Fruit fly (Drosophila melanogaster): Measurements from ENCODE around the gene mora.

Gene mora

dm6 chr3R:24203426-24203825 is 17.3 kb downstream of the mora start (continued):
- TF ChIP-seq fkh (GFP tag; optimal IDR thresholded peaks at IDR 0.05) (no peak), pdm3 (GFP tag; optimal IDR thresholded peaks at IDR 0.05) (peak; percentile 89), CG6792 (GFP tag; optimal IDR thresholded peaks at IDR 0.05) (peak; percentile 84), CG3919 (GFP tag; optimal IDR thresholded peaks at IDR 0.05) (peak; percentile 89), spab (GFP tag; optimal IDR thresholded peaks at IDR 0.05) (peak; percentile 69), Lpt (GFP tag; optimal IDR thresholded peaks at IDR 0.05) (peak; percentile 88), CG11762 (GFP tag; optimal IDR thresholded peaks at IDR 0.05; ENCODE audit: insufficient read depth) (peak; percentile 85), CG11294 (GFP tag; IDR thresholded peaks at IDR 0.05) (peak; percentile 63; the same call in 1 of the 2 replicates), Eip93F (GFP tag; optimal IDR thresholded peaks at IDR 0.05) (peak; percentile 78), CG32006 (GFP tag; optimal IDR thresholded peaks at IDR 0.05) (peak; percentile 90), CG7368 (GFP tag; optimal IDR thresholded peaks at IDR 0.05) (peak; percentile 79), esn (GFP tag; optimal IDR thresholded peaks at IDR 0.05) (peak; percentile 89), Eip75B (GFP tag; optimal IDR thresholded peaks at IDR 0.05) (peak; percentile 88), Blimp-1 (GFP tag; optimal IDR thresholded peaks at IDR 0.05) (peak; percentile 31), Hr39 (GFP tag; optimal IDR thresholded peaks at IDR 0.05) (peak; percentile 83), Sox102F (GFP tag; optimal IDR thresholded peaks at IDR 0.05) (peak; percentile 92), Ets21C (GFP tag; optimal IDR thresholded peaks at IDR 0.05) (peak; percentile 73), CG6854 (GFP tag; optimal IDR thresholded peaks at IDR 0.05) (peak; percentile 77), Smox (GFP tag; optimal IDR thresholded peaks at IDR 0.05) (peak; percentile 81), CG1621 (tag; optimal IDR thresholded peaks at IDR 0.05) (peak; percentile 53)

dm6 chr3R:24204022-24204421 is 17.9 kb downstream of the mora start:
- TF ChIP-seq CG6792 (GFP tag; optimal IDR thresholded peaks at IDR 0.05) (no peak), vri (GFP tag; optimal IDR thresholded peaks at IDR 0.05) (no peak), achi (GFP tag; optimal IDR thresholded peaks at IDR 0.05) (peak; percentile 34), CG1621 (tag; optimal IDR thresholded peaks at IDR 0.05) (no peak), spab (GFP tag; optimal IDR thresholded peaks at IDR 0.05) (no peak), Lpt (GFP tag; optimal IDR thresholded peaks at IDR 0.05) (peak; percentile 28), net (GFP tag; optimal IDR thresholded peaks at IDR 0.05) (peak; percentile 10), CG8632 (GFP tag; optimal IDR thresholded peaks at IDR 0.05) (no peak), CG31627 (GFP tag; optimal IDR thresholded peaks at IDR 0.05) (peak; percentile 22), CG16779 (tag; optimal IDR thresholded peaks at IDR 0.05) (no peak), fd59A (GFP tag; optimal IDR thresholded peaks at IDR 0.05) (no peak), Ets96B (tag; optimal IDR thresholded peaks at IDR 0.05) (no peak), Hr38 (GFP tag; optimal IDR thresholded peaks at IDR 0.05) (no peak), topi (GFP tag; optimal IDR thresholded peaks at IDR 0.05) (no peak), acj6 (GFP tag; optimal IDR thresholded peaks at IDR 0.05) (peak; percentile 11), Met (GFP tag; optimal IDR thresholded peaks at IDR 0.05) (no peak), CG11902 (GFP tag; optimal IDR thresholded peaks at IDR 0.05) (no peak), pdm3 (GFP tag; optimal IDR thresholded peaks at IDR 0.05) (peak; percentile 40), CG10631 (GFP tag; optimal IDR thresholded peaks at IDR 0.05) (peak; percentile 26), CG7368 (GFP tag; optimal IDR thresholded peaks at IDR 0.05) (no peak), Eip93F (GFP tag; optimal IDR thresholded peaks at IDR 0.05) (no peak), Sox102F (GFP tag; optimal IDR thresholded peaks at IDR 0.05) (no peak), CG34406 (GFP tag; optimal IDR thresholded peaks at IDR 0.05) (peak; percentile 12), CG6276 (GFP tag; optimal IDR thresholded peaks at IDR 0.05) (peak; percentile 49), CG8319 (GFP tag; optimal IDR thresholded peaks at IDR 0.05) (no peak), Blimp-1 (GFP tag; optimal IDR thresholded peaks at IDR 0.05) (no peak), Sox14 (GFP tag; optimal IDR thresholded peaks at IDR 0.05) (peak; percentile 32), Sox15 (GFP tag; optimal IDR thresholded peaks at IDR 0.05) (no peak), Smox (GFP tag; optimal IDR thresholded peaks at IDR 0.05) (no peak), CG15336 (GFP tag; IDR thresholded peaks at IDR 0.05) (peak; percentile 68), Hr39 (GFP tag; optimal IDR thresholded peaks at IDR 0.05) (peak; percentile 19), svp (GFP tag) (no peak), OdsH (GFP tag; optimal IDR thresholded peaks at IDR 0.05) (peak; percentile 45), CG6163 (GFP tag; IDR thresholded peaks at IDR 0.05) (no peak), esn (GFP tag; optimal IDR thresholded peaks at IDR 0.05) (no peak), CG32006 (GFP tag; optimal IDR thresholded peaks at IDR 0.05) (peak; percentile 87), CG6808 (GFP tag; optimal IDR thresholded peaks at IDR 0.05) (no peak), CG4318 (GFP tag; optimal IDR thresholded peaks at IDR 0.05) (peak; percentile 84), CG3032 (tag; optimal IDR thresholded peaks at IDR 0.05) (peak; percentile 8), CG11762 (GFP tag; optimal IDR thresholded peaks at IDR 0.05; ENCODE audit: insufficient read depth) (no peak), fkh (GFP tag; optimal IDR thresholded peaks at IDR 0.05) (no peak), CG6854 (GFP tag; optimal IDR thresholded peaks at IDR 0.05) (no peak), salr (GFP tag; optimal IDR thresholded peaks at IDR 0.05) (no peak), cyc (GFP tag; optimal IDR thresholded peaks at IDR 0.05) (peak; percentile 16)

All from whole organism, prepupa.